Worm (Caenorhabditis elegans) whole organism, L3 larva: ENCODE measurements around the gene nft-1.

Source experiments
- R02D3.7 ChIP-seq: fragments of 150-350 bp; optimal IDR thresholded peaks from 2 replicates; lab custom pipeline; 2014; ENCODE audit warnings: missing biosample characterization, missing genetic modification characterization
- aly-2 ChIP-seq: fragments of 150-350 bp; optimal IDR thresholded peaks from 2 replicates; lab custom pipeline; 2014; ENCODE audit warnings: missing biosample characterization, missing genetic modification characterization
- ama-1 ChIP-seq: fragments of 150-350 bp; optimal IDR thresholded peaks from 2 replicates; lab custom pipeline; 2018
- ceh-16 ChIP-seq: sonication (generic microtip); optimal IDR thresholded peaks from 2 replicates; lab custom pipeline; 2017; ENCODE audit warnings: missing biosample characterization, missing genetic modification characterization
- ceh-82 ChIP-seq: fragments of 150-350 bp; optimal IDR thresholded peaks from 2 replicates; lab custom pipeline; 2014; ENCODE audit warnings: missing biosample characterization, missing genetic modification characterization
- ceh-9 ChIP-seq: sonication (generic microtip); optimal IDR thresholded peaks from 2 replicates; lab custom pipeline; 2018; ENCODE audit warnings: missing biosample characterization, missing genetic modification characterization
- egl-27 ChIP-seq: sonication (generic microtip); optimal IDR thresholded peaks from 4 replicates; lab custom pipeline; 2017; ENCODE audit warnings: missing biosample characterization, missing genetic modification reagents, missing genetic modification characterization
- egl-5 ChIP-seq: fragments of 150-350 bp; optimal IDR thresholded peaks from 2 replicates; lab custom pipeline; 2017; ENCODE audit warnings: missing biosample characterization, missing genetic modification reagents, missing genetic modification characterization, inconsistent platforms
- elt-1 ChIP-seq: fragments of 150-350 bp; optimal IDR thresholded peaks from 2 replicates; lab custom pipeline; 2014; ENCODE audit warnings: missing biosample characterization, missing genetic modification characterization
- elt-2 ChIP-seq: sonication (generic microtip); optimal IDR thresholded peaks from 2 replicates; lab custom pipeline; 2016; ENCODE audit warnings: missing genetic modification reagents, mild to moderate bottlenecking, missing genetic modification characterization, missing compliant biosample characterization
- elt-3 ChIP-seq, 3 experiments: fragments of 150-350 bp in 1 of 3; sonication (generic microtip) in 2 of 3; optimal IDR thresholded peaks; 2 replicates in 2 of 3; 4 replicates in 1 of 3; lab custom pipeline; 2014 to 2017; ENCODE audit warnings: missing biosample characterization in 3 of 3, missing genetic modification characterization in 3 of 3
- eor-1 ChIP-seq, 2 experiments: fragments of 150-350 bp; optimal IDR thresholded peaks; 2 replicates each; lab custom pipeline; 2014 to 2018; ENCODE audit warnings: missing biosample characterization in 2 of 2, missing genetic modification characterization in 2 of 2
- fkh-2 ChIP-seq: fragments of 150-350 bp; optimal IDR thresholded peaks from 2 replicates; lab custom pipeline; 2014; ENCODE audit warnings: missing biosample characterization, missing genetic modification reagents, missing genetic modification characterization
- hmg-11 ChIP-seq: sonication (generic microtip); optimal IDR thresholded peaks from 2 replicates; lab custom pipeline; 2016; ENCODE audit warnings: missing genetic modification characterization, missing compliant biosample characterization
- jun-1 ChIP-seq: fragments of 150-350 bp; optimal IDR thresholded peaks from 2 replicates; lab custom pipeline; 2014; ENCODE audit warnings: missing biosample characterization, missing genetic modification reagents, missing genetic modification characterization
- lin-15B ChIP-seq: fragments of 150-350 bp; optimal IDR thresholded peaks from 2 replicates; lab custom pipeline; 2014; ENCODE audit warnings: missing biosample characterization, missing genetic modification characterization
- lin-39 ChIP-seq: fragments of 150-350 bp; optimal IDR thresholded peaks from 2 replicates; lab custom pipeline; 2018; ENCODE audit warnings: missing biosample characterization, missing genetic modification reagents, missing genetic modification characterization
- lsy-12 ChIP-seq: sonication (generic microtip); optimal IDR thresholded peaks from 2 replicates; lab custom pipeline; 2016; ENCODE audit warnings: mild to moderate bottlenecking, missing genetic modification characterization, missing compliant biosample characterization
- mdl-1 ChIP-seq: fragments of 150-350 bp; optimal IDR thresholded peaks from 2 replicates; lab custom pipeline; 2014; ENCODE audit warnings: missing biosample characterization, missing genetic modification characterization
- nfya-1 ChIP-seq: sonication (generic microtip); optimal IDR thresholded peaks from 2 replicates; lab custom pipeline; 2017; ENCODE audit warnings: missing genetic modification characterization, mild to moderate bottlenecking, missing compliant biosample characterization, antibody characterized with exemption, moderate library complexity; ENCODE audit not compliant: insufficient read depth
- nhr-12 ChIP-seq: fragments of 150-350 bp; optimal IDR thresholded peaks from 2 replicates; lab custom pipeline; 2014; ENCODE audit warnings: missing biosample characterization, missing genetic modification characterization
- nhr-23 ChIP-seq: fragments of 150-350 bp; optimal IDR thresholded peaks from 2 replicates; lab custom pipeline; 2014; ENCODE audit warnings: missing biosample characterization, missing genetic modification reagents, missing genetic modification characterization
- nhr-237 ChIP-seq: fragments of 150-350 bp; optimal IDR thresholded peaks from 2 replicates; lab custom pipeline; 2014; ENCODE audit warnings: missing biosample characterization, missing genetic modification characterization
- nhr-25 ChIP-seq: sonication (generic microtip); optimal IDR thresholded peaks from 2 replicates; lab custom pipeline; 2017; ENCODE audit warnings: missing biosample characterization, missing genetic modification characterization
- nhr-28 ChIP-seq: fragments of 150-350 bp; optimal IDR thresholded peaks from 2 replicates; lab custom pipeline; 2014; ENCODE audit warnings: missing biosample characterization, missing genetic modification characterization
- nhr-43 ChIP-seq: sonication (generic microtip); optimal IDR thresholded peaks from 2 replicates; lab custom pipeline; 2016; ENCODE audit warnings: mild to moderate bottlenecking, missing genetic modification characterization, missing compliant biosample characterization; ENCODE audit not compliant: poor library complexity, severe bottlenecking
- nhr-67 ChIP-seq: fragments of 150-350 bp; optimal IDR thresholded peaks from 2 replicates; lab custom pipeline; 2014; ENCODE audit warnings: missing biosample characterization, missing genetic modification characterization
- nhr-77 ChIP-seq: fragments of 150-350 bp; optimal IDR thresholded peaks from 2 replicates; lab custom pipeline; 2014; ENCODE audit warnings: missing biosample characterization, missing genetic modification characterization
- pha-4 ChIP-seq: fragments of 150-350 bp; optimal IDR thresholded peaks from 2 replicates; lab custom pipeline; 2014; ENCODE audit warnings: missing biosample characterization, missing genetic modification reagents, missing genetic modification characterization
- sea-2 ChIP-seq: fragments of 150-350 bp; sonication (generic microtip); optimal IDR thresholded peaks from 4 replicates; lab custom pipeline; 2014; ENCODE audit warnings: missing biosample characterization, missing genetic modification reagents, missing genetic modification characterization
- skn-1 ChIP-seq: fragments of 150-350 bp; optimal IDR thresholded peaks from 2 replicates; lab custom pipeline; 2014; ENCODE audit warnings: missing biosample characterization, missing genetic modification characterization
- snpc-4 ChIP-seq: fragments of 150-350 bp; optimal IDR thresholded peaks from 2 replicates; lab custom pipeline; 2014; ENCODE audit warnings: missing biosample characterization, missing genetic modification characterization
- tbx-2 ChIP-seq: sonication (generic microtip); optimal IDR thresholded peaks from 2 replicates; lab custom pipeline; 2016; ENCODE audit warnings: mild to moderate bottlenecking, missing genetic modification characterization, missing compliant biosample characterization
- unc-62 ChIP-seq: fragments of 150-350 bp; sonication (generic microtip); optimal IDR thresholded peaks from 4 replicates; lab custom pipeline; 2014; ENCODE audit warnings: missing biosample characterization, missing genetic modification reagents, missing genetic modification characterization
- ztf-11 ChIP-seq: fragments of 150-350 bp; optimal IDR thresholded peaks from 2 replicates; lab custom pipeline; 2014; ENCODE audit warnings: missing biosample characterization, missing genetic modification characterization
- ztf-4 ChIP-seq: fragments of 150-350 bp; optimal IDR thresholded peaks from 2 replicates; lab custom pipeline; 2014; ENCODE audit warnings: missing biosample characterization, missing genetic modification characterization

Gene nft-1

DNA sequence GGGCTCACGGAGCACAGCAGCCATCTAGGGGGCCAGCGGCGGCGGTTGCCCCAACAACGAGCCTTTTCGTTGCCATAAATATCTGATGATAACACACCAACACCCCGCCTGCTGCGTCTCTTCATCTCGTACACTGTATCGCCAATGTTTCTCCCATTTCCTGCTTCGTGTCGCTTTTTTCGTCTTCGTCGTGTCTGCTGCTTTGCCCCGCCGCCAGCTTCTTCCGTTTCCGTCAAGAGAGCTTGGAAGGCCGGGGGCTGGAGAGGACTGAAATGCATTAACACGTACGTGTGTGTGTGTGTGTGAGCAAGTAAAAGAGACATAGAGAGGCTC, 12.2 kb downstream of the nft-1 start:
- TF ChIP-seq snpc-4 (tag; lab: Kevin White, UChicago) (peak; percentile 57), hmg-11 (tag; lab: Kevin White, UChicago) (peak; percentile 37), mdl-1 (tag; lab: Kevin White, UChicago) (no peak), lin-15B (peak; percentile 34), fkh-2 (tag; lab: Kevin White, UChicago) (no peak), lin-39 (peak; percentile 34), nfya-1 (tag; lab: Kevin White, UChicago) (peak; percentile 64)

DNA sequence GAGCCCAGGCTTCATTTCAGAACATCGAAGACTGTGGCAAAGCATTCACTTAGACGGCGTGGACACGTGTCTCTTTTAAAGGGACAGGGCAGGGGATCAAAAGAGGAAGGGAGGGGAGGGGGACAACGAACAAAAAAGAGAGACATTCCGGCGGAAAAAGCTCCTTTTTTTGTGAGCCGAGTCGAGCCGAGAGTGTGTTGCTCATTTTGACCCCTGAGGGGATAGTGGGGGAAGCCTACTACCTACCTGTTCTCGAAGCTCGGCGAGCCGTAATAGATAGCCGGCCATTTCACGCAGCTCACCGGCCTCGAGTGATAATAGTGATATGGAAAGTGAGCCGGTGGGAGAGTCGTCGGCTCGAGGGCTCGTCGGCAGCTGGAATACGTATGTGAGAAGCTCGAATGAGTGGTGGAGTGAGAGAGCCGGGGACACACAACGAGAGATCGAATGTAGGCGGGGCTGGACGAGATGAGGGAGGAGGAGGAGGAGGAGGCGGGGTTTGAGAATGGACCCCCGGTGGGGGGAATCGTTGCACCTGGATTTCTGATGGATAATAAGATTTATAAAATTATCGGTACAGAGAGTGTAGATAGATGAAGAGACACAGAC, 13.1 kb downstream of the nft-1 start:
- TF ChIP-seq ama-1 (peak; percentile 75), pha-4 (tag; lab: Kevin White, UChicago) (no peak), ztf-4 (tag; lab: Kevin White, UChicago) (no peak), ceh-16 (tag; lab: Kevin White, UChicago) (no peak), nfya-1 (tag; lab: Kevin White, UChicago) (peak; percentile 38), mdl-1 (tag; lab: Kevin White, UChicago) (no peak)

DNA sequence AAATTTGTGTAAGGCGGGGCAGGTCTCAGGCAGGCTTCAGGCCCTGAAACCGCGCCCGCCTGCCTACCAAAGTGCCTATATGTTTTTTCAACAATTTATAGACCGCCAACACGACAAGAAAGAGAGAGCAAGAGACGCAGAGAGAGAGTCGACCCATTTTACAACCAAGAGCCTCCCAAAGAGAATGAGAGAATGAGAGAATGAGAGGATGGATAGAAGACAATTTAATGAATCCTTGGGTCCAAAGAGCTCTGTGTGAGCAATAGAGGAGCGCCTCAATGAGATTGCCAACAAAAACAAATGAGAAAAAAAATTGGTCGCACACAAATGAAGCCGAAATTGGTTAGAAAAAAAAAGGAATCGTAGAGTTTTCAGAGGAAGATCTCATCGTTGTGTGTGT, 14.2 kb downstream of the nft-1 start:
- TF ChIP-seq ceh-9 (tag; lab: Kevin White, UChicago) (no peak), unc-62 (no peak), eor-1 (tag; optimal IDR thresholded peaks at IDR 0.05; lab: Kevin White, UChicago) (no peak), nhr-43 (tag; lab: Kevin White, UChicago) (no peak), nhr-28 (tag; lab: Kevin White, UChicago) (no peak), nhr-25 (tag; lab: Kevin White, UChicago) (no peak), egl-5 (tag; lab: Kevin White, UChicago) (peak; percentile 28), elt-1 (tag; lab: Kevin White, UChicago) (no peak), nfya-1 (tag; lab: Kevin White, UChicago) (peak; percentile 46), nhr-67 (tag; lab: Kevin White, UChicago) (no peak), ztf-4 (tag; lab: Kevin White, UChicago) (no peak), tbx-2 (no peak)

DNA sequence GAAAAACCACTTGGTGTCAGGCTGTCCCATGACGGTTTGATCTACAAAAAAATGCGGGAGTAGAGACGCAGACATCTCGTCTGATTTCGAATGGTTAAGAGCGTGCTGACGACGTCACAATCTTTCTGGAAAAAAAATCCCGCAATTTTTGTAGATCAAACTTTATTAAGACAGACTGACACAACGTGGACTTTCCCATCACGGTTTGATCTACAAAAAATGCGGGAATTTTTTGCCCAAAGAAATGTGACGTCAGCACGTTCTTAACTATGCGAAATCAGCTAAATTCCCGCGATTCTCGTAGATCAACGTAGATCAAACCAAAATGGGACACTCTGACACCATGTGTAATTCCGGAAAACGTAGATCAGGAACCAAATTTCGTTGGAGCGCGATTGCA, 14.8 kb downstream of the nft-1 start:
- no peak for TF ChIP-seq lin-39
- no peak for TF ChIP-seq hmg-11 (tag; lab: Kevin White, UChicago)
- no peak for TF ChIP-seq ztf-4 (tag; lab: Kevin White, UChicago)
- TF ChIP-seq ztf-11 (tag; lab: Kevin White, UChicago), result no peak
- no peak for TF ChIP-seq aly-2
- TF ChIP-seq nhr-12 (tag; lab: Kevin White, UChicago), result no peak

DNA sequence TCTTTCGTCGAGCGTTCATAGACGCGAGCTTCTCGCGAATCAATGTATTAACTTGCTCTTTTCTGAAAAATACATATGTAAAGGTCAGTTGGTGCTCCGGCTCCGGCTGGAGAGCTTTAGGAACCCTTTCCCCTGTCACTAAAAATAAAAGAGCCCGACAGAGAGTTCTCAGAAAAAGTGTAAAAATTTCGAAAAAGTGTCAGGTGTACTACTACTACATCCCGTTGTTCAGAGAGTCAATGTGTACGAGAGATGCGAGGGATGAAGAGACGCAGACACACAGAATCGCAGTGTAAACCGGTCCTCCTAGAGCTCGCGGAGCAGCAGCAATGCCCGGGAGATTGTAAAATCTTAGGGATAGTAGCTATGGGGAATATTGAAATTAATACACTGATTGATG, 19.0 kb downstream of the nft-1 start:
- no peak for TF ChIP-seq lsy-12 (tag; lab: Kevin White, UChicago)
- TF ChIP-seq ceh-82 (tag; lab: Kevin White, UChicago), result no peak
- no peak for TF ChIP-seq ceh-9 (tag; lab: Kevin White, UChicago)
- no peak for TF ChIP-seq nhr-12 (tag; lab: Kevin White, UChicago)
- no peak for TF ChIP-seq egl-27 (tag; lab: Kevin White, UChicago)
- TF ChIP-seq nfya-1 (tag; lab: Kevin White, UChicago), result peak; percentile 56
- peak; percentile 10 for TF ChIP-seq lin-15B
- TF ChIP-seq nhr-237, result no peak
- TF ChIP-seq snpc-4 (tag; lab: Kevin White, UChicago), result no peak
- no peak for TF ChIP-seq nhr-67 (tag; lab: Kevin White, UChicago)
- TF ChIP-seq sea-2 (GFP tag; lab: Kevin White, UChicago), result no peak

DNA sequence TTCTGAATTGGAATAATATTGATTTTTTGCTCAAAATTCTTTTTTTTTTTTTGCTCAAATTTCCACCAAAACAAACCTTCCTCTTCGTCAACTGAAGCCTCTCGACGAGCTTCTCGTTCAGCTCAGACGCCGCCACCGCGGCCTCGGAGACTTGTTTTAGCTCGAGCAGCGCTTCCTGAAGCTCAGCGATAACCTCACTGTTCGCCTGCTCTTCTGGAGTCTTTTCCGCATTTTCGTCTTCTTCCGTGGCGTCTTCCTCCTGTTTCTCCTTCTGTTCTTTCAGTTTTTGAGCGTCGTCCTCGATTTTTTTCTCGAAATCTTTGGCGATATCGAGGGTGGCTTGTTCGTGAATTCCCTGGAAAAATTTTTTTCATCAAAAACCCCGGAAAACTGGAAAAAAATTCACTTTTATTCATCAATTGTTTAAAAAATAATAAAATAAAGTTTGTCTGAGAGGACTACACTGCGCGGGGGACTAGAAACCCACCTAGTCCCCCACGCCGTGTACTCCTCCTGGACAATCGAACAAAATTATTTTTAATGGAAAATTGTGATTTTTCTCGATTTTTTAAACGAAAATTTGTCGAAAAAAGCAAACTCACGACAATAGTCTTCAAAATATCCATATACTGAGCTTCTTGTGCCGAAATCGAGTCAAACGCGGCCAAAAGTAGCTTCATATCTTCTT, 22.5 kb downstream of the nft-1 start:
- peak; percentile 86 for TF ChIP-seq nhr-23 (tag; lab: Kevin White, UChicago)
- TF ChIP-seq nhr-77, result no peak
- TF ChIP-seq ama-1, result peak; percentile 6
- peak; percentile 95 for TF ChIP-seq nfya-1 (tag; lab: Kevin White, UChicago)
- TF ChIP-seq snpc-4 (tag; lab: Kevin White, UChicago), result peak; percentile 77
- peak in 1 of 2 experiments; percentile 74 for TF ChIP-seq eor-1 (tag; optimal IDR thresholded peaks at IDR 0.05; lab: Kevin White, UChicago)
- TF ChIP-seq elt-3 (tag; optimal IDR thresholded peaks at IDR 0.05; lab: Kevin White, UChicago), result no peak
- TF ChIP-seq elt-2 (tag; lab: Kevin White, UChicago), result no peak
- peak; percentile 65 for TF ChIP-seq hmg-11 (tag; lab: Kevin White, UChicago)
- TF ChIP-seq pha-4 (tag; lab: Kevin White, UChicago), result peak; percentile 72
- TF ChIP-seq jun-1, result no peak
- peak; percentile 17 for TF ChIP-seq ceh-82 (tag; lab: Kevin White, UChicago)
- peak; percentile 40 for TF ChIP-seq R02D3.7 (tag; lab: Kevin White, UChicago)
- peak; percentile 90 for TF ChIP-seq lin-15B
- no peak for TF ChIP-seq nhr-237
- TF ChIP-seq nhr-43 (tag; lab: Kevin White, UChicago), result peak; percentile 96
- no peak for TF ChIP-seq mdl-1 (tag; lab: Kevin White, UChicago)
- TF ChIP-seq lsy-12 (tag; lab: Kevin White, UChicago), result peak; percentile 88
- peak; percentile 41 for TF ChIP-seq skn-1 (tag; lab: Kevin White, UChicago)
- no peak for TF ChIP-seq fkh-2 (tag; lab: Kevin White, UChicago)
- TF ChIP-seq ztf-11 (tag; lab: Kevin White, UChicago), result no peak
- TF ChIP-seq lin-39, result peak; percentile 63
- TF ChIP-seq elt-1 (tag; lab: Kevin White, UChicago), result no peak
- no peak for TF ChIP-seq ztf-4 (tag; lab: Kevin White, UChicago)
- TF ChIP-seq tbx-2, result peak; percentile 63
- TF ChIP-seq nhr-25 (tag; lab: Kevin White, UChicago), result peak; percentile 46
